Worm (Caenorhabditis elegans): ENCODE results near the gene R160.4.

R160.4 gene

ce11 chrX:4383316-4383936 lies 14.7 kb upstream of the R160.4 start, which contains the start of gene lst-2:
TSS of gene lst-2 (minus strand) at chrX:4383366.
- no peak for TF ChIP-seq unc-39 (tag; optimal IDR thresholded peaks at IDR 0.05)
- no peak for TF ChIP-seq bed-3 (GFP tag; optimal IDR thresholded peaks at IDR 0.05)
- TF ChIP-seq ceh-43 (GFP tag; optimal IDR thresholded peaks at IDR 0.05), result no peak
- TF ChIP-seq mls-2 (tag; optimal IDR thresholded peaks at IDR 0.05), result no peak
- TF ChIP-seq lsy-2 (tag; optimal IDR thresholded peaks at IDR 0.05), result no peak
- TF ChIP-seq ceh-39 (tag; optimal IDR thresholded peaks at IDR 0.05), result no peak
- TF ChIP-seq elt-3 (tag; optimal IDR thresholded peaks at IDR 0.05), result no peak
- no peak for TF ChIP-seq nhr-76 (tag; optimal IDR thresholded peaks at IDR 0.05)
- no peak for TF ChIP-seq tbx-8 (GFP tag; optimal IDR thresholded peaks at IDR 0.05)
- TF ChIP-seq ham-2 (GFP tag; optimal IDR thresholded peaks at IDR 0.05), result no peak
- no peak for TF ChIP-seq lin-32 (GFP tag; optimal IDR thresholded peaks at IDR 0.05)
- no peak for TF ChIP-seq pha-4 (tag; optimal IDR thresholded peaks at IDR 0.05)
- no peak for TF ChIP-seq nhr-2 (tag; optimal IDR thresholded peaks at IDR 0.05)
- no peak for TF ChIP-seq mab-5 (tag; optimal IDR thresholded peaks at IDR 0.05)
- TF ChIP-seq nhr-28 (tag; optimal IDR thresholded peaks at IDR 0.05), result no peak
- no peak for TF ChIP-seq lin-13 (tag; optimal IDR thresholded peaks at IDR 0.05)
- no peak for TF ChIP-seq snpc-4 (tag; optimal IDR thresholded peaks at IDR 0.05)

DNA sequence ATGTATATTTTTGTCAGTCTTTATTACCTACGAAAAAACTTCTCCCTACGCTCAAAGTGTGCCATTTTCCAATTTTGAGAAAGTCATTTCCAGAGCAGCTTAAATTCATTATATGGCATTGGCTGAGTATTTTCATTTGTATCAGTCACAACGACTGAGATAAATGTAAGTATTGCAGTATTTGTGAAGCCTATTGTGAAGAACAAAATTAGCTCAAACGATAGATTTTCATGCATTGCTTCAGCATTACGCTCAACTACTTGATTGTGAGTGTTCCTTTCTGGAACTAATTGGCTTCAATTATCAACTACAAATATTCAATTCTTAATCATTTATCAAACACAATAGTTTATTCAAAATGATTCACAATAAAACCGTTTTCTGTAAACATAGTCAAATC lies 9.0 kb upstream of the R160.4 start, which contains the start of gene R160.12:
R160.12 (minus strand) TSS at position 101 of the 400 bp plus-strand sequence.
- TF ChIP-seq tbx-8 (GFP tag; optimal IDR thresholded peaks at IDR 0.05) (no peak), sem-2 (GFP tag; optimal IDR thresholded peaks at IDR 0.05) (no peak)

DNA sequence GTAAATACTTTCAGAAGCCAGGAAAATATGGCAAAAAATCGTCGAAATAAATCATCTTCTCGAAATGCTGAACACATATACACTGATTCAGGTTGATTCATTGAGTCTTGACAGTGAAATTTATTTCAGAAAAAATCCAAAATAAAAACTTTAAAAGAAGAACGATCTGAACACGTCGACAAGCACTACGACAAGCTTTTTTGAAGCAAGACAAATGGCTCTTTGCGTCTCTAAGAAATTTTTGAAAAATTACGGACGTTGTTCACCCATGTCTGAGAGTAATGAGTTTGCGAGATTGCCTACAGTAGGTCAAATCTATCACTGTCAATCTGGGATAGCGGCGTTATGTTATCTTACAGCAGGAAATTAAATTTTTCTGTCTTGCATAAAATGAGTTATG lies 8.1 kb upstream of the R160.4 start, which contains the start of gene R160.2:
R160.2 (minus strand) TSS at position 101 of the 400 bp plus-strand sequence.
- no peak for TF ChIP-seq ceh-39 (tag; optimal IDR thresholded peaks at IDR 0.05)
- TF ChIP-seq blmp-1 (tag; optimal IDR thresholded peaks at IDR 0.05), result no peak
- no peak for TF ChIP-seq nhr-28 (tag; optimal IDR thresholded peaks at IDR 0.05)
- TF ChIP-seq sem-2 (GFP tag; optimal IDR thresholded peaks at IDR 0.05), result no peak
- TF ChIP-seq pha-4 (tag; optimal IDR thresholded peaks at IDR 0.05), result no peak
- no peak for TF ChIP-seq tbx-8 (GFP tag; optimal IDR thresholded peaks at IDR 0.05)
- no peak for TF ChIP-seq elt-1 (tag; optimal IDR thresholded peaks at IDR 0.05; ENCODE audit: borderline replicate concordance, insufficient read depth)
- no peak for TF ChIP-seq ztf-11 (tag; optimal IDR thresholded peaks at IDR 0.05)

DNA sequence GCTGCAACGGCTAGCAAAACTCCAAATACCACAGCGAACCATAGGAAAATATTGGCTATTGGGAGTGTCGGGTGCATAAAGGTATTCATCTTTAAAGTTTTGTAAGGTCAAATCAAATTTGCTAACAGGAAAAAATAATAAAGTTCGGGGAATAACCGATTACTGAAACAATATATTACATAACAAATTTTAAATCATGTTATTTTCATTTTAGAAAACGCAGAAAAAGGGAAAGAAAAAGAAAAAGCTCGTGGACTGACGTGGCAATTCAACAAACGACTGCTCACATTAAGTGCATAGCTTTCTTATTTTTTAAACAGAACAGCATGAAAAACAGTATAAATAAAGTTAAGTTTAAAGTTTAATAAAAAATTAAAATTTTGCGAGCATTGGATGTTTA lies 4.4 kb upstream of the R160.4 start, which contains the start of gene R160.6:
R160.6 (minus strand) TSS at position 101 of the 400 bp plus-strand sequence.
- TF ChIP-seq M03D4.4 (tag; optimal IDR thresholded peaks at IDR 0.05) (no peak), lin-13 (tag; optimal IDR thresholded peaks at IDR 0.05) (no peak), snpc-4 (tag; optimal IDR thresholded peaks at IDR 0.05) (no peak), nhr-12 (tag; optimal IDR thresholded peaks at IDR 0.05) (no peak), cnd-1 (tag; optimal IDR thresholded peaks at IDR 0.05) (no peak), drap-1 (GFP tag; optimal IDR thresholded peaks at IDR 0.05) (no peak), unc-62 (GFP tag; optimal IDR thresholded peaks at IDR 0.05) (no peak), unc-39 (tag; optimal IDR thresholded peaks at IDR 0.05) (no peak), elt-3 (tag; optimal IDR thresholded peaks at IDR 0.05) (no peak), hlh-1 (tag; optimal IDR thresholded peaks at IDR 0.05) (no peak), sptf-1 (tag; optimal IDR thresholded peaks at IDR 0.05) (no peak), elt-1 (tag; optimal IDR thresholded peaks at IDR 0.05; ENCODE audit: borderline replicate concordance, insufficient read depth) (no peak), pha-4 (tag; optimal IDR thresholded peaks at IDR 0.05) (no peak), ceh-39 (tag; optimal IDR thresholded peaks at IDR 0.05) (no peak)

DNA sequence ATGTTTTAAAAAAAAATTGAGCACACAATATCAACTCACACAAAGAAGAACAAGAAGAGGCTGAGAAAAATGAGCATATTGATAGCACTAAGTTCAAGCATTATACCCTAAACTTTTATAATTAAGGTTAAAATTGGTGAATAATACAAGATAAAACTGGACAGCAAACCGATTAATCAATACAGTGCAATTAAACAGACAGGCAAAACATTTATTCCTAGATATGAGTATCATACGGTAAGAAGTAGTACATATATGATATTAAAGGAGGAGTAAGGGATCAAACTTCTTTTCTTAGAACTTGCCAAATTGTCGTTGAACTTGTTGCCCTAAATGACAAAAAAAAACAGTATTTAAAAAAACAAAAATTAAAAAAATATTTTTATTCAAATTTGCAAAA lies 3.3 kb upstream of the R160.4 start, which contains the start of gene R160.14:
R160.14 (minus strand) TSS at position 101 of the 400 bp plus-strand sequence.
- TF ChIP-seq nhr-237 (tag; optimal IDR thresholded peaks at IDR 0.05) (no peak), snpc-4 (tag; optimal IDR thresholded peaks at IDR 0.05) (no peak), mep-1 (tag; optimal IDR thresholded peaks at IDR 0.05) (no peak), ztf-11 (tag; optimal IDR thresholded peaks at IDR 0.05) (no peak), unc-39 (tag; optimal IDR thresholded peaks at IDR 0.05) (no peak), ces-1 (GFP tag; optimal IDR thresholded peaks at IDR 0.05) (no peak), pha-4 (tag; optimal IDR thresholded peaks at IDR 0.05) (no peak), ceh-43 (GFP tag; optimal IDR thresholded peaks at IDR 0.05) (no peak), drap-1 (GFP tag; optimal IDR thresholded peaks at IDR 0.05) (no peak), blmp-1 (tag; optimal IDR thresholded peaks at IDR 0.05) (no peak), lsy-2 (tag; optimal IDR thresholded peaks at IDR 0.05) (no peak), lin-32 (GFP tag; optimal IDR thresholded peaks at IDR 0.05) (no peak)

Data from whole organism, mixed stage, embryonic.